Worm (Caenorhabditis elegans) whole organism, L1 larva: ENCODE data around the gene tbx-37.

Experiments
- aha-1 ChIP-seq: fragments of 150-350 bp; optimal IDR thresholded peaks from 2 replicates; lab custom pipeline; 2014; ENCODE audit warnings: missing biosample characterization, missing genetic modification characterization
- lin-35 ChIP-seq, 2 experiments: fragments of 150-350 bp; optimal IDR thresholded peaks; 2 replicates each; lab custom pipeline; 2014; ENCODE audit warnings: missing biosample characterization in 2 of 2, missing genetic modification characterization in 2 of 2, missing genetic modification reagents in 2 of 2
- mdl-1 ChIP-seq, 2 experiments: fragments of 150-350 bp; optimal IDR thresholded peaks; 2 replicates each; lab custom pipeline; 2014 to 2017; ENCODE audit warnings: missing biosample characterization in 2 of 2, missing genetic modification characterization in 2 of 2, inconsistent platforms in 1 of 2
- nhr-71 ChIP-seq: sonication (generic microtip); optimal IDR thresholded peaks from 2 replicates; lab custom pipeline; 2016; ENCODE audit warnings: mild to moderate bottlenecking, missing genetic modification characterization, moderate library complexity, missing compliant biosample characterization

ce11 chrIII:11262089-11262488 lies 35.2 kb upstream of the tbx-37 start:
- TF ChIP-seq nhr-71, result peak; percentile 14
- TF ChIP-seq lin-35 (GFP tag; optimal IDR thresholded peaks at IDR 0.05; lab: Kevin White, UChicago), result no peak
- TF ChIP-seq mdl-1 (tag; optimal IDR thresholded peaks at IDR 0.05; lab: Kevin White, UChicago), result no peak
- no peak for TF ChIP-seq aha-1 (tag; lab: Kevin White, UChicago)
